Worm (Caenorhabditis elegans) whole organism, L4 larva: ENCODE data around the gene C50B6.9.

Experiments
- F10B5.3 ChIP-seq: sonication (generic microtip); optimal IDR thresholded peaks from 2 replicates; lab custom pipeline; 2016; ENCODE audit warnings: mild to moderate bottlenecking, missing genetic modification characterization, missing compliant biosample characterization
- F26F4.8 ChIP-seq: fragments of 200-800 bp; sonication (Bioruptor generic); conservative IDR thresholded peaks from 2 replicates; pipeline ENCODE4 v1.3.6; 2022; ENCODE audit warnings: missing genetic modification characterization, missing compliant biosample characterization
- F49E8.2 ChIP-seq: sonication (generic microtip); optimal IDR thresholded peaks from 2 replicates; lab custom pipeline; 2016; ENCODE audit warnings: missing compliant biosample characterization, mild to moderate bottlenecking, missing genetic modification characterization, borderline replicate concordance
- T20F7.1 ChIP-seq: fragments of 200-800 bp; sonication (Bioruptor generic); optimal IDR thresholded peaks from 2 replicates; lab custom pipeline; 2018; ENCODE audit warnings: mild to moderate bottlenecking, missing genetic modification characterization, missing compliant biosample characterization
- T26A8.4 ChIP-seq: fragments of 200-800 bp; sonication (Bioruptor generic); IDR thresholded peaks from 2 replicates; pipeline ENCODE4 v1.3.6; 2022; ENCODE audit warnings: missing genetic modification characterization, missing compliant biosample characterization
- aly-2 ChIP-seq: sonication (generic microtip); optimal IDR thresholded peaks from 2 replicates; lab custom pipeline; 2018; ENCODE audit warnings: missing biosample characterization, missing genetic modification characterization
- ceh-44 ChIP-seq: fragments of 200-800 bp; sonication (Bioruptor generic); IDR thresholded peaks from 2 replicates; pipeline ENCODE4 v1.3.6; 2022; ENCODE audit warnings: missing genetic modification reagents, missing genetic modification characterization, missing compliant biosample characterization
- ces-1 ChIP-seq: fragments of 150-350 bp; sonication (generic microtip); optimal IDR thresholded peaks from 4 replicates; lab custom pipeline; 2014; ENCODE audit warnings: missing biosample characterization, missing genetic modification reagents, missing genetic modification characterization
- daf-16 ChIP-seq, 3 experiments: sonication (generic microtip); optimal IDR thresholded peaks; 2 replicates each; lab custom pipeline; 2016 to 2017; ENCODE audit warnings: missing genetic modification characterization in 3 of 3, missing genetic modification reagents in 3 of 3, mild to moderate bottlenecking in 2 of 3, missing compliant biosample characterization in 2 of 3, missing biosample characterization in 1 of 3, moderate library complexity in 1 of 3
- dmd-6 ChIP-seq: fragments of 200-800 bp; sonication (Bioruptor generic); IDR thresholded peaks from 2 replicates; pipeline ENCODE4 v1.3.6; 2022; ENCODE audit warnings: missing genetic modification reagents, missing genetic modification characterization, missing compliant biosample characterization
- dpl-1 ChIP-seq: fragments of 150-350 bp; optimal IDR thresholded peaks from 2 replicates; lab custom pipeline; 2014; ENCODE audit warnings: missing biosample characterization, missing genetic modification reagents, missing genetic modification characterization
- dve-1 ChIP-seq: sonication (generic microtip); optimal IDR thresholded peaks from 2 replicates; lab custom pipeline; 2017; ENCODE audit warnings: antibody characterized with exemption, mild to moderate bottlenecking, missing genetic modification characterization, missing compliant biosample characterization; ENCODE audit not compliant: insufficient read depth
- fos-1 ChIP-seq: fragments of 150-350 bp; optimal IDR thresholded peaks from 2 replicates; lab custom pipeline; 2014; ENCODE audit warnings: missing biosample characterization, missing genetic modification characterization
- hif-1 ChIP-seq, 2 experiments: sonication (generic microtip); optimal IDR thresholded peaks; 2 replicates each; lab custom pipeline; 2016 to 2017; ENCODE audit warnings: missing compliant biosample characterization in 2 of 2, missing genetic modification characterization in 2 of 2, missing genetic modification reagents in 2 of 2, missing genotype in 2 of 2, mild to moderate bottlenecking in 1 of 2
- hlh-30 ChIP-seq: sonication (generic microtip); optimal IDR thresholded peaks from 2 replicates; lab custom pipeline; 2017; ENCODE audit warnings: antibody characterized with exemption, mild to moderate bottlenecking, missing genetic modification characterization, missing compliant biosample characterization; ENCODE audit not compliant: insufficient read depth
- lin-1 ChIP-seq: fragments of 200-800 bp; sonication (Bioruptor generic); IDR thresholded peaks from 2 replicates; pipeline ENCODE4 v1.3.6; 2022; ENCODE audit warnings: missing genetic modification reagents, missing genetic modification characterization, missing compliant biosample characterization
- lin-13 ChIP-seq: fragments of 150-350 bp; optimal IDR thresholded peaks from 2 replicates; lab custom pipeline; 2014; ENCODE audit warnings: missing biosample characterization, missing genetic modification reagents, missing genetic modification characterization
- lin-29 ChIP-seq: fragments of 200-800 bp; sonication (Bioruptor generic); IDR thresholded peaks from 2 replicates; pipeline ENCODE4 v1.3.6; 2022; ENCODE audit warnings: missing genetic modification reagents, missing genetic modification characterization, missing compliant biosample characterization
- madf-5 ChIP-seq, 2 experiments: fragments of 200-800 bp; sonication (Bioruptor generic); IDR thresholded peaks; 2 replicates each; pipeline ENCODE4 v1.3.6; 2022; ENCODE audit warnings: missing compliant biosample characterization in 2 of 2, missing genetic modification characterization in 2 of 2
- mdl-1 ChIP-seq, 2 experiments: fragments of 150-350 bp in 1 of 2; sonication (generic microtip) in 1 of 2; optimal IDR thresholded peaks; 2 replicates each; lab custom pipeline; 2014 to 2017; ENCODE audit warnings: missing biosample characterization in 2 of 2, missing genetic modification characterization in 2 of 2
- mes-2 ChIP-seq: sonication (generic microtip); optimal IDR thresholded peaks from 2 replicates; lab custom pipeline; 2016; ENCODE audit warnings: missing genotype, mild to moderate bottlenecking, missing genetic modification characterization, missing compliant biosample characterization; ENCODE audit not compliant: poor library complexity, severe bottlenecking
- mxl-3 ChIP-seq: fragments of 200-800 bp; sonication (Bioruptor generic); optimal IDR thresholded peaks from 2 replicates; lab custom pipeline; 2018; ENCODE audit warnings: mild to moderate bottlenecking, missing genetic modification characterization, missing compliant biosample characterization
- nhr-111 ChIP-seq: fragments of 200-800 bp; sonication (Bioruptor generic); optimal IDR thresholded peaks from 2 replicates; lab custom pipeline; 2018; ENCODE audit warnings: mild to moderate bottlenecking, missing genetic modification characterization, missing compliant biosample characterization
- nhr-237 ChIP-seq: sonication (generic microtip); optimal IDR thresholded peaks from 2 replicates; lab custom pipeline; 2017; ENCODE audit warnings: missing biosample characterization, missing genetic modification characterization
- nhr-28 ChIP-seq: fragments of 150-350 bp; optimal IDR thresholded peaks from 2 replicates; lab custom pipeline; 2014; ENCODE audit warnings: missing biosample characterization, missing genetic modification characterization
- nhr-41 ChIP-seq: fragments of 200-800 bp; sonication (Bioruptor generic); IDR thresholded peaks from 2 replicates; pipeline ENCODE4 v1.3.6; 2022; ENCODE audit warnings: missing genetic modification reagents, missing genetic modification characterization, missing compliant biosample characterization
- nhr-76 ChIP-seq: fragments of 150-350 bp; optimal IDR thresholded peaks from 2 replicates; lab custom pipeline; 2014; ENCODE audit warnings: missing biosample characterization, missing genetic modification characterization
- nhr-77 ChIP-seq: fragments of 150-350 bp; optimal IDR thresholded peaks from 2 replicates; lab custom pipeline; 2014; ENCODE audit warnings: missing biosample characterization, missing genetic modification characterization
- sdz-12 ChIP-seq: fragments of 200-800 bp; sonication (Bioruptor generic); optimal IDR thresholded peaks from 2 replicates; lab custom pipeline; 2018; ENCODE audit warnings: mild to moderate bottlenecking, missing genetic modification characterization, missing compliant biosample characterization
- snpc-1.2 ChIP-seq: fragments of 200-800 bp; sonication (Bioruptor generic); IDR thresholded peaks from 2 replicates; pipeline ENCODE4 v1.3.6; 2022; ENCODE audit warnings: missing genetic modification reagents, missing genetic modification characterization, missing compliant biosample characterization
- spr-3 ChIP-seq: fragments of 200-800 bp; sonication (Bioruptor generic); optimal IDR thresholded peaks from 2 replicates; lab custom pipeline; 2018; ENCODE audit warnings: mild to moderate bottlenecking, missing genetic modification characterization, missing compliant biosample characterization
- tra-1 ChIP-seq: fragments of 200-800 bp; sonication (Bioruptor generic); IDR thresholded peaks from 2 replicates; pipeline ENCODE4 v1.3.6; 2022; ENCODE audit warnings: missing genetic modification reagents, missing genetic modification characterization, missing compliant biosample characterization
- unc-62 ChIP-seq, 3 experiments: fragments of 150-350 bp in 1 of 3; sonication (generic microtip); optimal IDR thresholded peaks in 2 of 3; peaks in 1 of 3; 1 replicate in 1 of 3; 2 replicates in 2 of 3; lab custom pipeline; 2014 to 2017; ENCODE audit warnings: missing biosample characterization in 3 of 3, missing genetic modification characterization in 3 of 3, missing genetic modification reagents in 3 of 3, missing genotype in 1 of 3

C50B6.9 gene

ce11 chrV:13330919-13331318 is 5.2 kb upstream of the C50B6.9 start, which contains the start of gene nhr-129:
TSS of gene nhr-129 (minus strand) at chrV:13331019.
- no peak for TF ChIP-seq fos-1 (tag; lab: Kevin White, UChicago)
- TF ChIP-seq nhr-237 (tag; lab: Kevin White, UChicago) = no peak
- no peak for TF ChIP-seq spr-3 (GFP tag; lab: Kevin White, UChicago)
- TF ChIP-seq T26A8.4 (GFP tag; lab: Robert Waterston, UW) = no peak
- no peak for TF ChIP-seq aly-2
- TF ChIP-seq dpl-1 = no peak
- no peak for TF ChIP-seq ces-1 (GFP tag; lab: Kevin White, UChicago)
- TF ChIP-seq lin-13 (GFP tag; lab: Kevin White, UChicago) = no peak
- no peak for TF ChIP-seq mes-2
- TF ChIP-seq F49E8.2 (tag; lab: Kevin White, UChicago) = no peak
- no peak for TF ChIP-seq lin-29 (GFP tag; lab: Robert Waterston, UW)
- TF ChIP-seq F26F4.8 (GFP tag; lab: Robert Waterston, UW) = no peak
- no peak for TF ChIP-seq nhr-41 (GFP tag; lab: Robert Waterston, UW)
- no peak for TF ChIP-seq nhr-28 (tag; lab: Kevin White, UChicago)
- TF ChIP-seq mdl-1 (tag; optimal IDR thresholded peaks at IDR 0.05; lab: Kevin White, UChicago) = no peak
- no peak for TF ChIP-seq T20F7.1 (GFP tag; lab: Kevin White, UChicago)
- TF ChIP-seq tra-1 (GFP tag; lab: Robert Waterston, UW) = no peak
- TF ChIP-seq hif-1 (tag; optimal IDR thresholded peaks at IDR 0.05; lab: Kevin White, UChicago) = no peak
- no peak for TF ChIP-seq nhr-76 (tag; lab: Kevin White, UChicago)
- no peak for TF ChIP-seq nhr-111

- TF ChIP-seq nhr-77 (tag; lab: Kevin White, UChicago) (peak; percentile 58), daf-16 (GFP tag; optimal IDR thresholded peaks at IDR 0.05; lab: Kevin White, UChicago) (no peak), daf-16 (tag; optimal IDR thresholded peaks at IDR 0.05; lab: Kevin White, UChicago) (peak; percentile 32), lin-1 (GFP tag; lab: Robert Waterston, UW) (0 out of 2 replicates have a peak, but pooled peaks have one; percentile 25), sdz-12 (GFP tag; lab: Kevin White, UChicago) (no peak), F10B5.3 (tag; lab: Kevin White, UChicago) (no peak), nhr-41 (GFP tag; lab: Robert Waterston, UW) (no peak), ceh-44 (no peak), snpc-1.2 (GFP tag; lab: Robert Waterston, UW) (no peak), mdl-1 (tag; optimal IDR thresholded peaks at IDR 0.05; lab: Kevin White, UChicago) (peak in 1 of 2 experiments; percentile 50), dmd-6 (peak; percentile 88), nhr-28 (tag; lab: Kevin White, UChicago) (peak; percentile 55), unc-62 (GFP tag; optimal IDR thresholded peaks at IDR 0.05 in 1 of 2; lab: Kevin White, UChicago) (peak in 1 of 2 experiments; percentile 30), unc-62 (tag; optimal IDR thresholded peaks at IDR 0.05; lab: Kevin White, UChicago) (no peak), mxl-3 (GFP tag; lab: Kevin White, UChicago) (peak; percentile 20), dve-1 (peak; percentile 49), hlh-30 (tag; lab: Kevin White, UChicago) (peak; percentile 6)
Observed at ce11 chrV:13333386-13334180, 2.6 kb upstream of the C50B6.9 start, which contains the start of gene nhr-168. TSS of gene nhr-168 (minus strand) at chrV:13333871.

- TF ChIP-seq madf-5 (GFP tag; IDR thresholded peaks at IDR 0.05; lab: Robert Waterston, UW) = no peak
- peak; percentile 60 for TF ChIP-seq hlh-30 (tag; lab: Kevin White, UChicago)
Observed at ce11 chrV:13334447-13334846, 1.7 kb upstream of the C50B6.9 start.
